Worm (Caenorhabditis elegans): ENCODE data around the gene cdf-2.

Gene cdf-2

DNA sequence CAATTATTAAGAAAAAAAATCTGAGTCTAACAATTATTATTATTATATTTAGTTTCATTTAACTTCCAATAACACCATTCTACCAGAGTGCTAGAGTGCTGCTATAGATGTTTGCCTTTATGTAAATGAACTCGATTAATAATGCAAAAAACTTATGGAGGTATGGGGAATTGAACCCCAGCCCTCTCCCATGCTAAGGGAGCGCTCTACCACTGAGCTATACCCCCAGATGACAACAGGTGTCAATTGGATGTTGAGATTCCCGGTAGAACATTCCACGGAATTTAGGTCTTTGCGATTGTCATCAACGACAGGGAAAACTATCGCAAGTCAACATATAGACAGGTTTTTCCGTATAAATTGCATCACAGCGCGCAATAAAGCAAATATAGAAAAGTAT is 8.7 kb downstream of the cdf-2 start (continued):
- TF ChIP-seq sdz-12 (GFP tag; optimal IDR thresholded peaks at IDR 0.05) (no peak), D1046.2 (GFP tag; IDR thresholded peaks at IDR 0.05) (no peak), skn-1 (tag; optimal IDR thresholded peaks at IDR 0.05) (no peak), nhr-41 (GFP tag; IDR thresholded peaks at IDR 0.05) (0 out of 2 replicates have a peak, but pooled peaks have one; percentile 26), saeg-2 (GFP tag; IDR thresholded peaks at IDR 0.05) (0 out of 2 replicates have a peak, but pooled peaks have one; percentile 40), nhr-48 (tag; optimal IDR thresholded peaks at IDR 0.05) (peak; percentile 71), nhr-237 (tag; optimal IDR thresholded peaks at IDR 0.05) (no peak)

DNA sequence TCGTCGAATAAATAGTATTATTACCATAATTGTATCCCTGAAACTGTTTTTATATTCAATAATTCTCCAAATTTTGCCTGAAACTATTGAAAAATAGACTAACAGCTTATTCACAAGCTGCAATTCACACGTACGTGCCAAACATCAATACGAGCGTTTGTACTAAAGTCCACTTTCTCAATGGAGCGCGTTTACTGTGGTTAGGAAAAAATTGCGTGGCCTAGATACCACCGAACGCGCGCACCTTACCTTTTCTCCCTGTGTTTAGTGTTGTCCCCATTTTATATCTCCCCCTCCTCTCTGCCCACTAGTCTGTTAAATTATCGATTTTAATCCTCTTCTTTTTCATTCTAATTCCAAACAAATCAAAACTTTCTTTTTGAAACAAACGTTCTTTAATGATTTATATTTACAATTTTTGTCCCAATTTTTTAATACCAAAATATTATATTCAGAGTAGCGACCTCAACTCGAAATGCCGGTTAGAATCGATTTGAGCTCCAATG is 12.4 kb downstream of the cdf-2 start, which contains the start of the genes T18D3.9 and T18D3.1:
T18D3.9 (minus strand) TSS at position 168 of the 506 bp plus-strand sequence.
T18D3.1 (plus strand) TSS at position 456 of the 506 bp plus-strand sequence.
- TF ChIP-seq nhr-6 (tag; optimal IDR thresholded peaks at IDR 0.05) = peak; percentile 14
- no peak for TF ChIP-seq daf-19 (GFP tag; conservative IDR thresholded peaks at IDR 0.05)
- peak; percentile 34 for TF ChIP-seq hlh-30 (tag; optimal IDR thresholded peaks at IDR 0.05; ENCODE audit: insufficient read depth)
- no peak for TF ChIP-seq daf-16 (GFP tag; optimal IDR thresholded peaks at IDR 0.05)
- TF ChIP-seq daf-16 (tag; optimal IDR thresholded peaks at IDR 0.05) = peak; percentile 22
- TF ChIP-seq nhr-28 (tag; optimal IDR thresholded peaks at IDR 0.05) = peak; percentile 53
- no peak for TF ChIP-seq saeg-2 (GFP tag; IDR thresholded peaks at IDR 0.05)
- peak; percentile 72 for TF ChIP-seq mes-2 (tag; optimal IDR thresholded peaks at IDR 0.05; ENCODE audit: poor library complexity, severe bottlenecking)
- no peak for TF ChIP-seq mxl-2 (GFP tag; conservative IDR thresholded peaks at IDR 0.05)
- TF ChIP-seq hmg-1.1 (GFP tag; IDR thresholded peaks at IDR 0.05) = 0 out of 2 replicates have a peak, but pooled peaks have one; percentile 44
- peak; percentile 84 to 100 for TF ChIP-seq hif-1 (tag; optimal IDR thresholded peaks at IDR 0.05)
- no peak for TF ChIP-seq unc-39 (tag; optimal IDR thresholded peaks at IDR 0.05)
- peak; percentile 37 for TF ChIP-seq nhr-25 (tag; optimal IDR thresholded peaks at IDR 0.05; ENCODE audit: borderline replicate concordance, insufficient read depth)
- no peak for TF ChIP-seq ZK546.5 (tag; optimal IDR thresholded peaks at IDR 0.05)
- TF ChIP-seq nhr-77 (tag; optimal IDR thresholded peaks at IDR 0.05) = peak; percentile 13
- TF ChIP-seq ceh-28 (tag; optimal IDR thresholded peaks at IDR 0.05) = peak; percentile 14
- TF ChIP-seq hlh-11 (tag; optimal IDR thresholded peaks at IDR 0.05) = peak; percentile 32
- no peak for TF ChIP-seq lin-13 (GFP tag; optimal IDR thresholded peaks at IDR 0.05)
- TF ChIP-seq ama-1 (optimal IDR thresholded peaks at IDR 0.05) = peak; percentile 17
- TF ChIP-seq dpl-1 (GFP tag; optimal IDR thresholded peaks at IDR 0.05) = peak; percentile 36
- TF ChIP-seq madf-9 (GFP tag; conservative IDR thresholded peaks at IDR 0.05) = no peak
- peak; percentile 23 for TF ChIP-seq rbr-2 (tag; optimal IDR thresholded peaks at IDR 0.05)
- no peak for TF ChIP-seq cey-2 (tag; optimal IDR thresholded peaks at IDR 0.05; ENCODE audit: borderline replicate concordance, insufficient read depth)
- TF ChIP-seq snpc-1.2 (GFP tag; IDR thresholded peaks at IDR 0.05) = no peak
- TF ChIP-seq dmd-6 (GFP tag; IDR thresholded peaks at IDR 0.05) = peak; percentile 21; the same call in 1 of the 2 replicates
- no peak for TF ChIP-seq T26A8.4 (GFP tag; IDR thresholded peaks at IDR 0.05)
- TF ChIP-seq lin-38 (GFP tag; IDR thresholded peaks at IDR 0.05) = peak; percentile 89
- peak; percentile 45 for TF ChIP-seq dve-1 (tag; optimal IDR thresholded peaks at IDR 0.05; ENCODE audit: insufficient read depth)
- TF ChIP-seq php-3 (GFP tag; IDR thresholded peaks at IDR 0.05) = 0 out of 2 replicates have a peak, but pooled peaks have one; percentile 11
- peak; percentile 100 for TF ChIP-seq aha-1 (tag)
- TF ChIP-seq nhr-11 (tag; optimal IDR thresholded peaks at IDR 0.05) = peak; percentile 41
- no peak for TF ChIP-seq nhr-111 (GFP tag; optimal IDR thresholded peaks at IDR 0.05)
- peak in 1 of 2 experiments; percentile 68 for TF ChIP-seq lsy-2 (tag; optimal IDR thresholded peaks at IDR 0.05)
- TF ChIP-seq mxl-3 (GFP tag; optimal IDR thresholded peaks at IDR 0.05) = peak; percentile 22
- no peak for TF ChIP-seq pha-4 (GFP tag; IDR thresholded peaks at IDR 0.05)
- peak; percentile 45 for TF ChIP-seq pha-4 (tag; optimal IDR thresholded peaks at IDR 0.05)
- TF ChIP-seq unc-130 (GFP tag; optimal IDR thresholded peaks at IDR 0.05) = no peak
- TF ChIP-seq fkh-10 (GFP tag; optimal IDR thresholded peaks at IDR 0.05) = no peak
- TF ChIP-seq mdl-1 (tag; optimal IDR thresholded peaks at IDR 0.05) = no peak
- peak; percentile 79 for TF ChIP-seq mep-1 (tag; optimal IDR thresholded peaks at IDR 0.05)
